Fruit fly (Drosophila melanogaster): ENCODE measurements around the gene Cyt-c-d.

The Cyt-c-d gene

DNA sequence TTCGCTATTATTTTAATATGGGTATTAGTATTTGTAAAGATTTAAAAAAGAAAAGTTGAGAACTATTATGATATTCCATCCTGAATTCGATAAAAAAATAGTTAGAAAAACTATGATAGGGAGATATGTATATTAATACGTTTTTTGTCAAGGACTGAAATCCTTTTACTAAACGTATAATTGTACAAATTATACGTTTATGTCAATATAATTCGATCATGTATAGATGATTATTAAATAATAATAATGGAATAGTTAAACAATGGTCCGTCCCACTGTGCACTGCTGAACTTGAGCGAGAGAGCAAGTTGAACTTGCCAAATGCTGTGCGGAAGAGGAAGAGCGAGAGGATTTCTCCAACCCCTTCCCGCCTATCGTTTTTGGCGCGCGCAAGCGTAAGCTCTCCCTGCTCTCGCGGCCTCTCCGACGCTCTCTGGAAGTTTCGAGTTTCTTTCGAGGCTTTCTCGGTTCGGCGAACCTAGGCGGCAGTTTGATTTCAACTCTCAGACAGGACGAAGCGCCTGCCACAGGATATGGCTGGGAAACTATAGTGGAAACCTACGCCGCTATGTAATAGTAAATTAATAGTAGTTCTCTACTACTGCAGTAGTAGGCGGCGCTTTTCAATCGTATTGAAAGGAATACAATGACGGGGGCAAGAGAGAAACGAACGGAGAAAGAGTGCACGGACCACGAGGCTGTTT lies 30.6 kb upstream of the Cyt-c-d start (continued):
- TF ChIP-seq vri (GFP tag; optimal IDR thresholded peaks at IDR 0.05) (peak; percentile 0), Lpt (GFP tag; optimal IDR thresholded peaks at IDR 0.05) (peak; percentile 83), CG4318 (GFP tag; optimal IDR thresholded peaks at IDR 0.05) (peak; percentile 66), net (GFP tag; optimal IDR thresholded peaks at IDR 0.05) (peak; percentile 85), CG6276 (GFP tag; optimal IDR thresholded peaks at IDR 0.05) (peak; percentile 79), achi (GFP tag; optimal IDR thresholded peaks at IDR 0.05) (peak; percentile 85), CG34406 (GFP tag; optimal IDR thresholded peaks at IDR 0.05) (peak; percentile 83), OdsH (GFP tag; optimal IDR thresholded peaks at IDR 0.05) (peak; percentile 85), CG31627 (GFP tag; optimal IDR thresholded peaks at IDR 0.05) (no peak), Sox15 (GFP tag; optimal IDR thresholded peaks at IDR 0.05) (peak; percentile 65), Sox14 (GFP tag; optimal IDR thresholded peaks at IDR 0.05) (no peak), spab (GFP tag; optimal IDR thresholded peaks at IDR 0.05) (peak; percentile 76), CG16779 (tag; optimal IDR thresholded peaks at IDR 0.05) (peak; percentile 73), ss (GFP tag; optimal IDR thresholded peaks at IDR 0.05) (peak; percentile 79 to 83), CG9139 (GFP tag; optimal IDR thresholded peaks at IDR 0.05) (peak; percentile 48), CG10631 (GFP tag; optimal IDR thresholded peaks at IDR 0.05) (peak; percentile 86), dsx (GFP tag; optimal IDR thresholded peaks at IDR 0.05; ENCODE audit: poor library complexity, severe bottlenecking) (peak; percentile 81), Eip75B (GFP tag; optimal IDR thresholded peaks at IDR 0.05) (peak; percentile 42), CG15336 (GFP tag; IDR thresholded peaks at IDR 0.05) (peak; percentile 63), CG1621 (tag; optimal IDR thresholded peaks at IDR 0.05) (peak; percentile 5), fkh (GFP tag; optimal IDR thresholded peaks at IDR 0.05) (no peak), CG6792 (GFP tag; optimal IDR thresholded peaks at IDR 0.05) (peak; percentile 82), cyc (GFP tag; optimal IDR thresholded peaks at IDR 0.05) (peak; percentile 7), Ets21C (GFP tag; optimal IDR thresholded peaks at IDR 0.05) (no peak), acj6 (GFP tag; optimal IDR thresholded peaks at IDR 0.05) (peak; percentile 85), CG32006 (GFP tag; optimal IDR thresholded peaks at IDR 0.05) (peak; percentile 87), Eip78C (GFP tag) (peak; percentile 93), Hr4 (GFP tag; optimal IDR thresholded peaks at IDR 0.05) (peak; percentile 70), CG6163 (GFP tag; IDR thresholded peaks at IDR 0.05) (peak; percentile 54), CG11294 (GFP tag; IDR thresholded peaks at IDR 0.05) (peak; percentile 49), CG3919 (GFP tag; optimal IDR thresholded peaks at IDR 0.05) (peak; percentile 81), Ets96B (tag; optimal IDR thresholded peaks at IDR 0.05) (peak; percentile 85)

DNA sequence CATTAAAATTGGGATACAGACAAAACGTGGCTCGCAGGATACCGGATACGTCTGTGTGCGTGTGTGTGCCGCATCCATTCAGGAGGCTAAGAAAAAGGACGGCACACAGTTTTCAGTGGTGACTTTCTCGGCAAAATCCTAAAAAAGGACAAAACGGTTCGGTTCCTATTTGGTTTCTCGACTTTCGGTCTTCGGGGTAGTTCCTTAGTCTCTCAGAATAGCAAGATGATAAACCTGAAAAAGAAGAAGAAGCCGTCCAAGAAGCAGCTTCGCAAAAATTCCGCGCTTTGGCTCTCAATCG lies 30.1 kb upstream of the Cyt-c-d start:
- TF ChIP-seq CG9139 (GFP tag; optimal IDR thresholded peaks at IDR 0.05) (no peak), ss (GFP tag; optimal IDR thresholded peaks at IDR 0.05) (no peak), CG11762 (GFP tag; optimal IDR thresholded peaks at IDR 0.05; ENCODE audit: insufficient read depth) (no peak), Hr38 (GFP tag; optimal IDR thresholded peaks at IDR 0.05) (no peak), lz (GFP tag; optimal IDR thresholded peaks at IDR 0.05) (no peak), Sox102F (GFP tag; optimal IDR thresholded peaks at IDR 0.05) (no peak), Sox15 (GFP tag; optimal IDR thresholded peaks at IDR 0.05) (no peak), dsx (GFP tag; optimal IDR thresholded peaks at IDR 0.05; ENCODE audit: poor library complexity, severe bottlenecking) (no peak), CG6808 (GFP tag; optimal IDR thresholded peaks at IDR 0.05) (no peak), Blimp-1 (GFP tag; optimal IDR thresholded peaks at IDR 0.05) (no peak), svp (GFP tag) (no peak), CG4318 (GFP tag; optimal IDR thresholded peaks at IDR 0.05) (no peak)
